Worm (Caenorhabditis elegans) whole organism, young adult: ENCODE measurements around the gene F35E8.6.

Experiments
- Y79H2A.3 ChIP-seq: fragments of 200-800 bp; sonication (Bioruptor generic); conservative IDR thresholded peaks from 2 replicates; pipeline ENCODE4 v1.3.6; 2022; ENCODE audit warnings: missing genetic modification reagents, missing genetic modification characterization, missing compliant biosample characterization
- ZK185.1 ChIP-seq: sonication (generic microtip); optimal IDR thresholded peaks from 2 replicates; lab custom pipeline; 2016; ENCODE audit warnings: mild to moderate bottlenecking, missing genetic modification characterization, missing compliant biosample characterization; ENCODE audit not compliant: poor library complexity, severe bottlenecking
- cebp-1 ChIP-seq, 2 experiments: fragments of 200-800 bp in 1 of 2; sonication (Bioruptor generic) in 1 of 2; sonication (generic microtip) in 1 of 2; IDR thresholded peaks in 1 of 2; optimal IDR thresholded peaks in 1 of 2; 2 replicates each; pipeline versions ENCODE4 v1.3.6 to Lab custom; 2017 to 2022; ENCODE audit warnings: missing compliant biosample characterization in 2 of 2, missing genetic modification characterization in 2 of 2, mild to moderate bottlenecking in 1 of 2, missing genetic modification reagents in 1 of 2, moderate library complexity in 1 of 2
- ceh-40 ChIP-seq: fragments of 200-800 bp; sonication (Bioruptor generic); IDR thresholded peaks from 2 replicates; pipeline ENCODE4 v1.3.6; 2022; ENCODE audit warnings: missing genetic modification characterization, missing compliant biosample characterization
- dox-1 ChIP-seq: fragments of 200-800 bp; sonication (Bioruptor generic); IDR thresholded peaks from 2 replicates; pipeline ENCODE4 v1.3.6; 2022; ENCODE audit warnings: missing genetic modification reagents, missing genetic modification characterization, missing compliant biosample characterization
- egrh-3 ChIP-seq: fragments of 200-800 bp; sonication (Bioruptor generic); IDR thresholded peaks from 2 replicates; pipeline ENCODE4 v1.3.6; 2022; ENCODE audit warnings: missing genetic modification reagents, missing genetic modification characterization, missing compliant biosample characterization
- lag-1 ChIP-seq: fragments of 200-800 bp; sonication (Bioruptor generic); IDR thresholded peaks from 2 replicates; pipeline ENCODE4 v1.3.6; 2022; ENCODE audit warnings: missing genetic modification reagents, missing genetic modification characterization, missing compliant biosample characterization
- madf-10 ChIP-seq: sonication (generic microtip); optimal IDR thresholded peaks from 2 replicates; lab custom pipeline; 2016; ENCODE audit warnings: mild to moderate bottlenecking, missing genetic modification characterization, missing compliant biosample characterization
- pha-4 ChIP-seq: fragments of 150-350 bp; sonication (generic microtip); optimal IDR thresholded peaks from 2 replicates; lab custom pipeline; 2014; ENCODE audit warnings: missing biosample characterization, missing genetic modification reagents, missing genetic modification characterization
- unc-130 ChIP-seq: sonication (generic microtip); optimal IDR thresholded peaks from 2 replicates; lab custom pipeline; 2016; ENCODE audit warnings: missing genetic modification reagents, missing genetic modification characterization, missing compliant biosample characterization
- unc-62 ChIP-seq: fragments of 150-350 bp; optimal IDR thresholded peaks from 2 replicates; lab custom pipeline; 2014; ENCODE audit warnings: missing biosample characterization, missing genetic modification reagents, missing genetic modification characterization
- xnd-1 ChIP-seq: sonication (generic microtip); optimal IDR thresholded peaks from 2 replicates; lab custom pipeline; 2016; ENCODE audit warnings: missing genotype, missing genetic modification reagents, missing genetic modification characterization, missing compliant biosample characterization

ce11 chrV:15870356-15870755, 41.6 kb upstream of the F35E8.6 start, which contains the start of gene str-57:
- no peak for TF ChIP-seq unc-130
- TF ChIP-seq xnd-1 (tag; lab: Kevin White, UChicago) = no peak
- TF ChIP-seq madf-10 (tag; lab: Kevin White, UChicago) = no peak
- TF ChIP-seq ZK185.1 (tag; lab: Kevin White, UChicago) = no peak
- no peak for TF ChIP-seq cebp-1 (GFP tag; IDR thresholded peaks at IDR 0.05; lab: Robert Waterston, UW)
- TF ChIP-seq cebp-1 (tag; optimal IDR thresholded peaks at IDR 0.05; lab: Kevin White, UChicago) = no peak
- no peak for TF ChIP-seq lag-1 (GFP tag; lab: Robert Waterston, UW)
- no peak for TF ChIP-seq ceh-40 (GFP tag; lab: Robert Waterston, UW)
- TF ChIP-seq unc-62 (GFP tag; lab: Kevin White, UChicago) = no peak
- no peak for TF ChIP-seq dox-1 (GFP tag; lab: Robert Waterston, UW)
- TF ChIP-seq Y79H2A.3 (GFP tag; lab: Robert Waterston, UW) = no peak
- no peak for TF ChIP-seq pha-4 (tag; lab: Kevin White, UChicago)
- TF ChIP-seq egrh-3 (GFP tag; lab: Robert Waterston, UW) = no peak
